Fruit fly (Drosophila melanogaster): ENCODE measurements around the gene CG31436.

DNA sequence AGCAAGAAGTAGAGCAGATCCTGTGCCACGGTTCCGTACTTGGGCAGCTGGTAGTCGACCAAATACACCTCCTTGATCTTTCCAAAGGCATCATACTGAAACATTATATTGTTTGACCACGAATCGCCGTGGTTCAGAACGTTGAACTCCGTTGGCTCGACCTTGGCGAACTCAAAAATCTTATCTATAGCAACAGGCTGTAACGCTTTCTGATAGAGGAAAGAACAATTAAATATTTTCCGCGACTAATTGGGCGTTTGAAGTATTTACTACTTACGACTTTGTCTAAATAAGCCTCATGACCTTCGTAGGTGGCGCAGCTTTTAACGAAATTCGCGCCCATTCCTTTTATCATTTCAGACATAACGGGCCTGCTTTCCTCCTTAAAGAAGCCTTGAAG, 17.7 kb downstream of the CG31436 start:
- no peak for TF ChIP-seq Hr83 (GFP tag; optimal IDR thresholded peaks at IDR 0.05; ENCODE audit: poor library complexity, severe bottlenecking)
- no peak for TF ChIP-seq OdsH (GFP tag; optimal IDR thresholded peaks at IDR 0.05)
- TF ChIP-seq pan (optimal IDR thresholded peaks at IDR 0.05) = no peak
- no peak for TF ChIP-seq lola (GFP tag; optimal IDR thresholded peaks at IDR 0.05)
- TF ChIP-seq dsf (GFP tag; optimal IDR thresholded peaks at IDR 0.05; ENCODE audit: borderline replicate concordance) = no peak
- no peak for TF ChIP-seq fru (GFP tag; optimal IDR thresholded peaks at IDR 0.05)
- TF ChIP-seq dl (GFP tag; optimal IDR thresholded peaks at IDR 0.05; ENCODE audit: insufficient read depth in 1 of 2, partially characterized antibody in 2 of 2) = no peak
- no peak for TF ChIP-seq sage (GFP tag; optimal IDR thresholded peaks at IDR 0.05)
- no peak for TF ChIP-seq psq (GFP tag; optimal IDR thresholded peaks at IDR 0.05)
- no peak for TF ChIP-seq Dfd (GFP tag; optimal IDR thresholded peaks at IDR 0.05)
- no peak for TF ChIP-seq Myc (optimal IDR thresholded peaks at IDR 0.05)
